Worm (Caenorhabditis elegans) whole organism, young adult: ENCODE measurements around the gene clec-176.

Experiments
- F57C9.4 ChIP-seq: sonication (generic microtip); optimal IDR thresholded peaks from 2 replicates; lab custom pipeline; 2017; ENCODE audit warnings: mild to moderate bottlenecking, missing genetic modification characterization, missing compliant biosample characterization
- Y67H2A.10 ChIP-seq: fragments of 200-800 bp; sonication (Bioruptor generic); conservative IDR thresholded peaks from 2 replicates; pipeline ENCODE4 v1.3.6; 2022; ENCODE audit warnings: missing genetic modification reagents, missing genetic modification characterization, missing compliant biosample characterization
- mel-28 ChIP-seq: sonication (generic microtip); optimal IDR thresholded peaks from 2 replicates; lab custom pipeline; 2016; ENCODE audit warnings: borderline replicate concordance, mild to moderate bottlenecking, missing genetic modification characterization, missing compliant biosample characterization
- ztf-3 ChIP-seq: fragments of 200-800 bp; sonication (Bioruptor generic); optimal IDR thresholded peaks from 2 replicates; lab custom pipeline; 2018; ENCODE audit warnings: mild to moderate bottlenecking, missing genetic modification characterization, missing compliant biosample characterization

DNA sequence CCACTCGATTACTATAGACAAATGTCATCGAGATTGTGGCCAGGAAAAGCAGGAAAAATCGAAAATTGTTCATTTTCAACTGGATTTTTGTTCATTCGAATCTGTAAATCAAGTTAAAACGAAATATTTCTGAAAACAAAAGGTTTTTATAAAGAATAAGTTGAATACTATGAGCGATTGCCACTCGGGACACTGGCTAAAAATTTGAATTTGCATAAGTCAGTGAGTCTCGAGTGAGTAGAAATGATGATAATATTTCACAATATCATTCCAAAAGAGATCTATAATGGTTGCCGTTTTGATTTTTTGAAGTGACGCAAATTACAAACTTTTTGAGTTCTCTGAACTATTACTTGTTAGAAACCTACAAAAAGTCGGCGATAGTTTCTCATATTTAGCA is 36.7 kb downstream of the clec-176 start, which contains the start of gene T28H11.8:
- TF ChIP-seq mel-28 (tag; lab: Kevin White, UChicago) (no peak), ztf-3 (no peak), F57C9.4 (tag; lab: Kevin White, UChicago) (no peak), Y67H2A.10 (GFP tag; lab: Robert Waterston, UW) (no peak)
